Fruit fly (Drosophila melanogaster) whole organism, pupa: ENCODE measurements around the gene LeuRS.

Source experiments
- CG10348 ChIP-seq: fragments of 200-800 bp; sonication (Bioruptor generic); IDR thresholded peaks from 2 replicates; pipeline ENCODE4 v1.3.6; 2022; ENCODE audit warnings: missing biosample characterization, missing genetic modification characterization
- CG12605 ChIP-seq: fragments of 200-800 bp; sonication (Bioruptor generic); IDR thresholded peaks from 2 replicates; pipeline ENCODE4 v1.3.6; 2022; ENCODE audit warnings: missing biosample characterization, missing genetic modification characterization
- CG13204 ChIP-seq: fragments of 200-800 bp; sonication (Bioruptor generic); optimal IDR thresholded peaks from 2 replicates; lab custom pipeline; 2018; ENCODE audit warnings: missing biosample characterization, mild to moderate bottlenecking, missing genetic modification characterization, moderate library complexity
- CG14655 ChIP-seq: fragments of 200-800 bp; sonication (Bioruptor generic); optimal IDR thresholded peaks from 3 replicates; lab custom pipeline; 2017; ENCODE audit warnings: mild to moderate bottlenecking, missing biosample characterization, missing genetic modification reagents, missing genetic modification characterization
- CG15710 ChIP-seq: fragments of 200-800 bp; sonication (Bioruptor generic); optimal IDR thresholded peaks from 2 replicates; lab custom pipeline; 2018; ENCODE audit warnings: missing biosample characterization, mild to moderate bottlenecking, missing genetic modification characterization, moderate library complexity
- CG17806 ChIP-seq: fragments of 200-800 bp; sonication (Bioruptor generic); optimal IDR thresholded peaks from 2 replicates; lab custom pipeline; 2018; ENCODE audit warnings: missing biosample characterization, mild to moderate bottlenecking, missing genetic modification characterization, moderate library complexity
- CG32121 ChIP-seq: fragments of 200-800 bp; sonication (Bioruptor generic); IDR thresholded peaks from 2 replicates; pipeline ENCODE4 v1.3.6; 2022; ENCODE audit warnings: missing biosample characterization, missing genetic modification characterization
- CG34367 ChIP-seq: fragments of 200-800 bp; sonication (Bioruptor generic); optimal IDR thresholded peaks from 2 replicates; lab custom pipeline; 2018; ENCODE audit warnings: missing biosample characterization, mild to moderate bottlenecking, missing genetic modification characterization
- CG4496 ChIP-seq: fragments of 200-800 bp; sonication (Bioruptor generic); IDR thresholded peaks from 3 replicates; pipeline ENCODE4 v1.3.6; 2022; ENCODE audit warnings: missing biosample characterization, missing genetic modification characterization
- CG8159 ChIP-seq: fragments of 200-800 bp; sonication (Bioruptor generic); optimal IDR thresholded peaks from 3 replicates; lab custom pipeline; 2018; ENCODE audit warnings: missing biosample characterization, mild to moderate bottlenecking, missing genetic modification characterization, moderate library complexity
- CG8301 ChIP-seq: fragments of 200-800 bp; sonication (Bioruptor generic); optimal IDR thresholded peaks from 2 replicates; lab custom pipeline; 2018; ENCODE audit warnings: missing biosample characterization, mild to moderate bottlenecking, missing genetic modification characterization
- CG9948 ChIP-seq: fragments of 200-800 bp; sonication (Bioruptor generic); optimal IDR thresholded peaks from 2 replicates; lab custom pipeline; 2018; ENCODE audit warnings: missing biosample characterization, mild to moderate bottlenecking, missing genetic modification characterization, moderate library complexity
- D1 ChIP-seq: fragments of 200-800 bp; sonication (Bioruptor generic); optimal IDR thresholded peaks from 2 replicates; lab custom pipeline; 2018; ENCODE audit warnings: missing biosample characterization, mild to moderate bottlenecking, missing genetic modification characterization, moderate library complexity
- Ets98B ChIP-seq: fragments of 200-800 bp; sonication (Bioruptor generic); IDR thresholded peaks from 2 replicates; pipeline ENCODE4 v1.3.6; 2022; ENCODE audit warnings: missing biosample characterization, missing genetic modification characterization
- Pif1A ChIP-seq: fragments of 200-800 bp; sonication (Bioruptor generic); optimal IDR thresholded peaks from 3 replicates; lab custom pipeline; 2016; ENCODE audit warnings: missing biosample characterization, missing genetic modification characterization
- Pif1B ChIP-seq: fragments of 200-800 bp; sonication (Bioruptor generic); optimal IDR thresholded peaks from 3 replicates; lab custom pipeline; 2016; ENCODE audit warnings: missing biosample characterization, missing genetic modification characterization
- Snoo ChIP-seq: fragments of 200-800 bp; sonication (Bioruptor generic); optimal IDR thresholded peaks from 3 replicates; lab custom pipeline; 2017; ENCODE audit warnings: missing biosample characterization, mild to moderate bottlenecking, missing genetic modification characterization, inconsistent platforms
- fd96Ca ChIP-seq: fragments of 200-800 bp; sonication (Bioruptor generic); IDR thresholded peaks from 3 replicates; pipeline ENCODE4 v1.3.6; 2022; ENCODE audit warnings: missing biosample characterization, missing genetic modification characterization
- gl ChIP-seq: fragments of 200-800 bp; sonication (Bioruptor generic); optimal IDR thresholded peaks from 2 replicates; lab custom pipeline; 2018; ENCODE audit warnings: missing biosample characterization, mild to moderate bottlenecking, missing genetic modification characterization
- rn ChIP-seq: fragments of 200-800 bp; sonication (Bioruptor generic); IDR thresholded peaks from 2 replicates; pipeline ENCODE4 v1.3.6; 2022; ENCODE audit warnings: missing biosample characterization, missing genetic modification characterization

Gene LeuRS

DNA sequence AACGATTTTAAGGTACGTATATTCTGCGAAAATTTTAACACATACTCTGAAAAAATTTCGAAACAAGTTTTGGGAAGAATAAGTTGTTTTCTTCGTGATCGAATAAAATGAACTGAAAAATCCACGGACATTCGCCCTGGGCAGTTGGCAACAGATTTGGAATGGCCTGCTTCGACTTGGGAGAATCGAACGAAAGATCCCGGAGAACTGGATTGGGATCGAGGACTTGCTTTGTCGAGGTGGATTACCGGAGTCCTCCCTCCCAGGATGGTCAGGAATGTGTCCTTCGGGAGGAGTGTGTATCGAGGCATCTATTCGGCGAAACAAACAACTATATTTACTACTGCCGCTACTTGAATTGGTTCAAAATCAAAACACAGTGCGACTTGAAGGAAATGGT, 5.1 kb upstream of the LeuRS start, which contains the start of the genes CG3213 and CG8851:
Gene CG3213, minus strand, starts transcription at position 101 of the 400 bp plus-strand sequence.
Gene CG8851, plus strand, starts transcription at position 127 of the 400 bp plus-strand sequence.
- TF ChIP-seq Snoo (tag; lab: Kevin White, UChicago) (no peak), CG4496 (no peak), CG15710 (tag; lab: Kevin White, UChicago) (no peak), rn (GFP tag; lab: Robert Waterston, UW) (no peak)
- TF ChIP-seq, all 21 proteins: peak for 0

dm6 chr2L:3510002-3510401, 4.5 kb downstream of the LeuRS start, which contains the start of gene CG31954:
Gene CG31954 (minus strand): TSS chr2L:3510102.
- TF ChIP-seq CG8159 (tag; lab: Kevin White, UChicago), result no peak
- TF ChIP-seq CG9948, result no peak
- no peak for TF ChIP-seq CG14655
- TF ChIP-seq CG8301, result no peak
- TF ChIP-seq CG32121 (GFP tag; lab: Robert Waterston, UW), result no peak
- TF ChIP-seq CG12605 (GFP tag; lab: Robert Waterston, UW), result no peak
- no peak for TF ChIP-seq CG10348 (GFP tag; lab: Robert Waterston, UW)
- TF ChIP-seq Pif1A, result no peak
- TF ChIP-seq CG15710 (tag; lab: Kevin White, UChicago), result no peak
- no peak for TF ChIP-seq gl (tag; lab: Kevin White, UChicago)
- no peak for TF ChIP-seq rn (GFP tag; lab: Robert Waterston, UW)

- TF ChIP-seq fd96Ca (GFP tag; lab: Robert Waterston, UW), result peak; percentile 41; the same call in 1 of the 3 replicates
- TF ChIP-seq gl (tag; lab: Kevin White, UChicago), result no peak
- TF ChIP-seq CG4496, result peak; percentile 46; the same call in 2 of the 3 replicates
These were observed 7.0 kb downstream of the LeuRS start, which contains the start of gene tim for dm6 chr2L:3507209-3508164. Gene tim (minus strand): TSS chr2L:3508119.

DNA sequence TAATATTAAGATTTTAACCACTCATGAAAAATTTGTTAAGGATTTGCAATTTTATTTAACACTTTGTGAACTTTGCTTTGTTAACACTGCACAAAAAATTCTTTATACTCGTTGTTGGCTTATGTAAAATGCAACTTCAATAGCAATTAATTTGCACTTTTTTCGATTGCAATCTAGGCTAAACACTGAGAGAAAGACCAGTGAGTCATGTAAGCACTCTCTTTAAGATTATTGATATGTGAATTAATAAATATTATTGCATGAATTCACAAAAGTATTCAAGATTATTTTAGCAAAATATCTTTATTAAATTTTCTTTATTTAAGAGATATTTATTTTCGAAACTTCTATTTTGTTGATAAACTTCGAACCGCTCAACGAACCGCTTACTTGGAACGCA, 7.7 kb downstream of the LeuRS start:
- TF ChIP-seq Ets98B (GFP tag; lab: Robert Waterston, UW), result 0 out of 2 replicates have a peak, but pooled peaks have one; percentile 36
- no peak for TF ChIP-seq CG34367 (tag; lab: Kevin White, UChicago)

DNA sequence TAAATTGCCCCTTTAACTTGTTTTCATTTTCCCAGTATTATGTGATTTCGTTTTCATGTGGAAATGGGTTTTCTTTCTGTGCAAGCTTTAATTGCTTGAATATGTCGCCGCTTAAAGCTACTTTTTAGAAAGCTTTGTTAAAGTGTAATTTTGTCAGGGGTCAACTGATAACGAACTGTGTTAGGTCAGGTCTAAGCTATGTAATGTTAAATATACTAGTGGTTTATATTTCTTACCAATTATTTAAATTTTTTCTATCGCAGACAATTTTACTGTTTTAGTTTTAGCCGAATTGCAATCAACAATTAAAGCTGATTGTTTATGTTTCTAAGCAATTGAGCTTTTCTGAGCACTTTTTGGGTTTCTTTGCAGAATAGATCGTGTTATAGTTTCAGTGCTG, 8.1 kb downstream of the LeuRS start:
- TF ChIP-seq CG12605 (GFP tag; lab: Robert Waterston, UW) (no peak), CG15710 (tag; lab: Kevin White, UChicago) (no peak), CG8301 (no peak), CG32121 (GFP tag; lab: Robert Waterston, UW) (no peak), CG13204 (GFP tag; lab: Kevin White, UChicago) (no peak), Snoo (tag; lab: Kevin White, UChicago) (no peak), CG8159 (tag; lab: Kevin White, UChicago) (no peak), fd96Ca (GFP tag; lab: Robert Waterston, UW) (no peak), CG17806 (tag; lab: Kevin White, UChicago) (no peak)

DNA sequence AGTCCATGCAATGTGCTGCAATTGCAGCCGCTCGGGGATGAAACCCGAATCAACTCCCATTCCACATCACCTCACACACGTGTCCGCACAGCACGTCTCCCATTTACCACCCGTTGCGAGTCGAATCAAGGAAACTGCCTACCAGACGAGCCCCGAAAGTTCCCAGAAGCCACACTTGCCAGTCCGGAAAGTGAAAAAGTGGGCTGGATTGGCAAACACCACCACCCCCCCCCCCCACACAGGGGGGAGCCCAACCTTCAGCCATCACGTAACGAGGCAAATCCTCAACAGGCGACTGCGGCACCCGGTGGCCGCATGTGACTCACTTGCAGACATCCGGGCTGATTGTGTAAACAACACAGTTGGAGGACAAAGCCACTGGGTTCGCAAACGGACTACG, 9.6 kb downstream of the LeuRS start:
- no peak for TF ChIP-seq CG32121 (GFP tag; lab: Robert Waterston, UW)

- TF ChIP-seq gl (tag; lab: Kevin White, UChicago) (no peak), Pif1B (GFP tag; lab: Kevin White, UChicago) (no peak), fd96Ca (GFP tag; lab: Robert Waterston, UW) (no peak), CG14655 (no peak), Snoo (tag; lab: Kevin White, UChicago) (no peak), rn (GFP tag; lab: Robert Waterston, UW) (no peak), CG4496 (no peak), Ets98B (GFP tag; lab: Robert Waterston, UW) (no peak), CG17806 (tag; lab: Kevin White, UChicago) (no peak), CG13204 (GFP tag; lab: Kevin White, UChicago) (no peak), CG9948 (no peak), CG8159 (tag; lab: Kevin White, UChicago) (no peak), CG15710 (tag; lab: Kevin White, UChicago) (no peak), D1 (tag; lab: Kevin White, UChicago) (no peak), CG32121 (GFP tag; lab: Robert Waterston, UW) (no peak), CG12605 (GFP tag; lab: Robert Waterston, UW) (no peak), CG10348 (GFP tag; lab: Robert Waterston, UW) (no peak), CG34367 (tag; lab: Kevin White, UChicago) (no peak), CG8301 (no peak)
- TF ChIP-seq, all 21 proteins: peak for 0
These were observed 19.0 kb downstream of the LeuRS start for dm6 chr2L:3495465-3495864.
